Worm (Caenorhabditis elegans): ENCODE data around the gene sym-2.

- no peak for TF ChIP-seq dao-5 (tag; optimal IDR thresholded peaks at IDR 0.05)
- TF ChIP-seq him-1 (tag; optimal IDR thresholded peaks at IDR 0.05) = no peak
- no peak for TF ChIP-seq W03F9.2 (tag; optimal IDR thresholded peaks at IDR 0.05)
These were observed 16.7 kb downstream of the sym-2 start for ce11 chrII:9171466-9172187.
